Fruit fly (Drosophila melanogaster): ENCODE results near the gene ftz-f1.

The ftz-f1 gene

DNA sequence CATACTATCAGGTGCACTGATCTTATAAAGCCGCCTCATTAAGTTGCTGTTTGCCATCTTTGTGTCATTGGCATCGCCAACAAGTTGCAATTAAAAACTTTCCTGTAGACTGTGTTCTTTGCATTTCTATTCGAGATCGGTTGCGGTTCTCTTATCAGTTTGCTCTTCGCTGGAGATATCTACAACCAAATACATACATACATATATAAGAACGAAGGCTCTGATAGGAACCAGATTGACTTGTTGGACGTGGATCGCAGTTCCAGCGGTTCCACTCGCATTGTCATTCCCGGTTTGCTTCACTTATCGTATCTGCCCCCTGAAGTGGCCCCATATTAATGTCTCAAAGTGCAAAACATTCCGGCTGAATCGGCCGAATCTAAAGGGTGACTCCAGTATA is 23.7 kb upstream of the ftz-f1 start:
- peak; percentile 29 for TF ChIP-seq CG6276 (GFP tag; optimal IDR thresholded peaks at IDR 0.05)
- peak in 1 of 2 experiments; percentile 38 for TF ChIP-seq ss (GFP tag; optimal IDR thresholded peaks at IDR 0.05)
- TF ChIP-seq Sox14 (GFP tag; optimal IDR thresholded peaks at IDR 0.05) = no peak
- peak; percentile 32 for TF ChIP-seq vri (GFP tag; optimal IDR thresholded peaks at IDR 0.05)
- TF ChIP-seq svp (GFP tag) = peak; percentile 88
- TF ChIP-seq Eip78C (GFP tag) = peak; percentile 44
- no peak for TF ChIP-seq Gug (GFP tag; IDR thresholded peaks at IDR 0.05)
- peak; percentile 25 for TF ChIP-seq CG9139 (GFP tag; optimal IDR thresholded peaks at IDR 0.05)

dm6 chr3L:18823870-18824561 is 22.9 kb upstream of the ftz-f1 start:
- TF ChIP-seq dsx (GFP tag; optimal IDR thresholded peaks at IDR 0.05; ENCODE audit: poor library complexity, severe bottlenecking) (peak; percentile 5), CG9139 (GFP tag; optimal IDR thresholded peaks at IDR 0.05) (no peak), CG15336 (GFP tag; IDR thresholded peaks at IDR 0.05) (peak; percentile 19; the same call in 1 of the 2 replicates), Eip78C (GFP tag) (peak; percentile 18), CG1621 (tag; optimal IDR thresholded peaks at IDR 0.05) (no peak), Lpt (GFP tag; optimal IDR thresholded peaks at IDR 0.05) (peak; percentile 8)

DNA sequence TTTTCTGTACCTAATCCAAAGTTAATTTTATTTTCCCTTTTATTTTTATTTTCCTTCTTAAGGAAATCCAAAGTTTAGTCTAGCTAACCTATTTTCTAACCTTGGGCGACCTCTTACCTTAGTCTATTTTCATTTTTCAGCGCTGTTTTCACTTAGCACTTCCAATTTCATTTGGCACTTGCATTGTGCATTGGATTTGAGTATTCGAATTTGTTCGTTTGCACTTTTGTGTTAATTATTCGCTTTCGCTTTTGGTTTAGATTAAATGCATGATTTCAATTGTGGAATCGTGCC is 22.1 kb upstream of the ftz-f1 start:
- TF ChIP-seq achi (GFP tag; optimal IDR thresholded peaks at IDR 0.05) = no peak
- TF ChIP-seq fd85E (GFP tag; optimal IDR thresholded peaks at IDR 0.05) = no peak
- no peak for TF ChIP-seq fd59A (GFP tag; optimal IDR thresholded peaks at IDR 0.05)
- no peak for TF ChIP-seq CG15336 (GFP tag; IDR thresholded peaks at IDR 0.05)
- TF ChIP-seq Sox15 (GFP tag; optimal IDR thresholded peaks at IDR 0.05) = no peak
- no peak for TF ChIP-seq Blimp-1 (GFP tag; optimal IDR thresholded peaks at IDR 0.05)
- TF ChIP-seq Ets21C (GFP tag; optimal IDR thresholded peaks at IDR 0.05) = no peak
- no peak for TF ChIP-seq CG6854 (GFP tag; optimal IDR thresholded peaks at IDR 0.05)
- no peak for TF ChIP-seq svp (GFP tag)
- TF ChIP-seq CG6163 (GFP tag; IDR thresholded peaks at IDR 0.05) = no peak
- no peak for TF ChIP-seq Met (GFP tag; optimal IDR thresholded peaks at IDR 0.05)
- no peak for TF ChIP-seq OdsH (GFP tag; optimal IDR thresholded peaks at IDR 0.05)
- no peak for TF ChIP-seq Hr38 (GFP tag; optimal IDR thresholded peaks at IDR 0.05)
- TF ChIP-seq Lpt (GFP tag; optimal IDR thresholded peaks at IDR 0.05) = no peak
- TF ChIP-seq Ets96B (tag; optimal IDR thresholded peaks at IDR 0.05) = no peak
- TF ChIP-seq CG16779 (tag; optimal IDR thresholded peaks at IDR 0.05) = no peak
- no peak for TF ChIP-seq pdm3 (GFP tag; optimal IDR thresholded peaks at IDR 0.05)

- TF ChIP-seq CG11902 (GFP tag; optimal IDR thresholded peaks at IDR 0.05) = no peak
- peak; percentile 86 for TF ChIP-seq Hr4 (GFP tag; optimal IDR thresholded peaks at IDR 0.05)
- TF ChIP-seq CG32006 (GFP tag; optimal IDR thresholded peaks at IDR 0.05) = peak; percentile 92
- TF ChIP-seq Lpt (GFP tag; optimal IDR thresholded peaks at IDR 0.05) = peak; percentile 99
- peak; percentile 92 for TF ChIP-seq Eip93F (GFP tag; optimal IDR thresholded peaks at IDR 0.05)
- TF ChIP-seq Hr39 (GFP tag; optimal IDR thresholded peaks at IDR 0.05) = peak; percentile 30
- peak; percentile 68 for TF ChIP-seq lz (GFP tag; optimal IDR thresholded peaks at IDR 0.05)
- TF ChIP-seq CG34406 (GFP tag; optimal IDR thresholded peaks at IDR 0.05) = peak; percentile 98
- peak; percentile 84 for TF ChIP-seq esn (GFP tag; optimal IDR thresholded peaks at IDR 0.05)
- peak; percentile 94 for TF ChIP-seq CG6792 (GFP tag; optimal IDR thresholded peaks at IDR 0.05)
- TF ChIP-seq fd85E (GFP tag; optimal IDR thresholded peaks at IDR 0.05) = peak; percentile 95
- peak; percentile 95 for TF ChIP-seq fd59A (GFP tag; optimal IDR thresholded peaks at IDR 0.05)
- peak; percentile 99 for TF ChIP-seq Ets96B (tag; optimal IDR thresholded peaks at IDR 0.05)
- peak; percentile 97 for TF ChIP-seq CG8319 (GFP tag; optimal IDR thresholded peaks at IDR 0.05)
- TF ChIP-seq salr (GFP tag; optimal IDR thresholded peaks at IDR 0.05) = peak; percentile 98 to 99
- TF ChIP-seq CG9139 (GFP tag; optimal IDR thresholded peaks at IDR 0.05) = peak; percentile 100
- TF ChIP-seq CG8119 (GFP tag; IDR thresholded peaks at IDR 0.05) = peak; percentile 100
- TF ChIP-seq CG3919 (GFP tag; optimal IDR thresholded peaks at IDR 0.05) = peak; percentile 97
- TF ChIP-seq Gug (GFP tag; IDR thresholded peaks at IDR 0.05) = peak; percentile 93
- TF ChIP-seq spab (GFP tag; optimal IDR thresholded peaks at IDR 0.05) = peak; percentile 100
- peak; percentile 99 for TF ChIP-seq CG10669 (GFP tag; optimal IDR thresholded peaks at IDR 0.05)
- peak; percentile 99 for TF ChIP-seq CG15336 (GFP tag; IDR thresholded peaks at IDR 0.05)
- peak; percentile 96 for TF ChIP-seq CG11762 (GFP tag; optimal IDR thresholded peaks at IDR 0.05; ENCODE audit: insufficient read depth)
- peak; percentile 96 for TF ChIP-seq pdm3 (GFP tag; optimal IDR thresholded peaks at IDR 0.05)
- peak; percentile 83 for TF ChIP-seq Met (GFP tag; optimal IDR thresholded peaks at IDR 0.05)
- TF ChIP-seq Ets21C (GFP tag; optimal IDR thresholded peaks at IDR 0.05) = peak; percentile 14
- TF ChIP-seq acj6 (GFP tag; optimal IDR thresholded peaks at IDR 0.05) = peak; percentile 77
Measured at dm6 chr3L:18822450-18823220, 21.5 kb upstream of the ftz-f1 start, which contains the start of gene Cat. Gene Cat, plus strand, starts transcription at chr3L:18822604.

All from whole organism, prepupa.